Worm (Caenorhabditis elegans) whole organism, mixed stage, embryonic: ENCODE results near the gene gly-11.
A peak's percentile ranks its signal among the peaks of the same experiment; 100 is the strongest.

Experiments
- M03D4.4 ChIP-seq: sonication (generic microtip); optimal IDR thresholded peaks from 2 replicates; lab custom pipeline; 2017; ENCODE audit warnings: mild to moderate bottlenecking, missing genetic modification characterization, missing compliant biosample characterization
- bed-3 ChIP-seq: fragments of 200-800 bp; sonication (Bioruptor generic); optimal IDR thresholded peaks from 3 replicates; lab custom pipeline; 2018; ENCODE audit warnings: mild to moderate bottlenecking, missing genetic modification characterization, moderate library complexity, missing compliant biosample characterization
- blmp-1 ChIP-seq: fragments of 150-350 bp; optimal IDR thresholded peaks from 2 replicates; lab custom pipeline; 2014; ENCODE audit warnings: missing biosample characterization, missing genetic modification characterization
- ceh-39 ChIP-seq: fragments of 150-350 bp; optimal IDR thresholded peaks from 2 replicates; lab custom pipeline; 2014; ENCODE audit warnings: missing biosample characterization, missing genetic modification characterization
- ceh-43 ChIP-seq: fragments of 200-800 bp; sonication (Bioruptor generic); optimal IDR thresholded peaks from 2 replicates; lab custom pipeline; 2018; ENCODE audit warnings: mild to moderate bottlenecking, missing genetic modification characterization, moderate library complexity, missing compliant biosample characterization
- ceh-83 ChIP-seq: fragments of 200-800 bp; sonication (Bioruptor generic); optimal IDR thresholded peaks from 2 replicates; lab custom pipeline; 2018; ENCODE audit warnings: mild to moderate bottlenecking, missing genetic modification characterization, missing compliant biosample characterization
- ces-1 ChIP-seq: fragments of 150-350 bp; optimal IDR thresholded peaks from 2 replicates; lab custom pipeline; 2014; ENCODE audit warnings: missing biosample characterization, missing genetic modification reagents, missing genetic modification characterization
- cnd-1 ChIP-seq: fragments of 200-800 bp; sonication (Bioruptor generic); optimal IDR thresholded peaks from 2 replicates; lab custom pipeline; 2018; ENCODE audit warnings: mild to moderate bottlenecking, missing genetic modification characterization, missing compliant biosample characterization
- drap-1 ChIP-seq: fragments of 200-800 bp; sonication (Bioruptor generic); optimal IDR thresholded peaks from 3 replicates; lab custom pipeline; 2018; ENCODE audit warnings: mild to moderate bottlenecking, missing genetic modification characterization, missing compliant biosample characterization
- elt-3 ChIP-seq: fragments of 150-350 bp; optimal IDR thresholded peaks from 2 replicates; lab custom pipeline; 2014; ENCODE audit warnings: missing biosample characterization, missing genetic modification characterization
- flh-1 ChIP-seq: fragments of 200-800 bp; sonication (Bioruptor generic); optimal IDR thresholded peaks from 2 replicates; lab custom pipeline; 2018; ENCODE audit warnings: mild to moderate bottlenecking, missing genetic modification characterization, moderate library complexity, missing compliant biosample characterization
- ham-2 ChIP-seq: fragments of 200-800 bp; sonication (Bioruptor generic); optimal IDR thresholded peaks from 2 replicates; lab custom pipeline; 2018; ENCODE audit warnings: mild to moderate bottlenecking, missing genetic modification characterization, missing compliant biosample characterization
- hlh-1 ChIP-seq: fragments of 150-350 bp; optimal IDR thresholded peaks from 2 replicates; lab custom pipeline; 2014; ENCODE audit warnings: missing biosample characterization, missing genetic modification reagents, missing genetic modification characterization
- lin-13 ChIP-seq: fragments of 150-350 bp; optimal IDR thresholded peaks from 2 replicates; lab custom pipeline; 2014; ENCODE audit warnings: missing biosample characterization, missing genetic modification characterization
- lin-32 ChIP-seq: fragments of 200-800 bp; sonication (Bioruptor generic); optimal IDR thresholded peaks from 2 replicates; lab custom pipeline; 2018; ENCODE audit warnings: mild to moderate bottlenecking, missing genetic modification characterization, missing compliant biosample characterization
- lsy-2 ChIP-seq: fragments of 150-350 bp; optimal IDR thresholded peaks from 2 replicates; lab custom pipeline; 2014; ENCODE audit warnings: missing biosample characterization, missing genetic modification characterization
- mab-5 ChIP-seq: fragments of 150-350 bp; optimal IDR thresholded peaks from 2 replicates; lab custom pipeline; 2014; ENCODE audit warnings: missing biosample characterization, missing genetic modification characterization
- mep-1 ChIP-seq: fragments of 150-350 bp; optimal IDR thresholded peaks from 2 replicates; lab custom pipeline; 2017; ENCODE audit warnings: missing biosample characterization, missing genetic modification reagents, missing genetic modification characterization, inconsistent platforms
- mls-2 ChIP-seq: sonication (generic microtip); optimal IDR thresholded peaks from 2 replicates; lab custom pipeline; 2016; ENCODE audit warnings: mild to moderate bottlenecking, missing genetic modification characterization, moderate library complexity, missing compliant biosample characterization
- nhr-12 ChIP-seq: fragments of 150-350 bp; optimal IDR thresholded peaks from 2 replicates; lab custom pipeline; 2014; ENCODE audit warnings: missing biosample characterization, missing genetic modification characterization
- nhr-2 ChIP-seq: fragments of 150-350 bp; optimal IDR thresholded peaks from 2 replicates; lab custom pipeline; 2014; ENCODE audit warnings: missing biosample characterization, missing genetic modification characterization
- nhr-237 ChIP-seq: fragments of 150-350 bp; optimal IDR thresholded peaks from 2 replicates; lab custom pipeline; 2014; ENCODE audit warnings: missing biosample characterization, missing genetic modification characterization
- nhr-28 ChIP-seq: fragments of 150-350 bp; optimal IDR thresholded peaks from 2 replicates; lab custom pipeline; 2014; ENCODE audit warnings: missing biosample characterization, missing genetic modification characterization
- pha-4 ChIP-seq: fragments of 150-350 bp; optimal IDR thresholded peaks from 2 replicates; lab custom pipeline; 2018; ENCODE audit warnings: missing biosample characterization, missing genetic modification reagents, missing genetic modification characterization
- sem-2 ChIP-seq: fragments of 200-800 bp; sonication (Bioruptor generic); optimal IDR thresholded peaks from 2 replicates; lab custom pipeline; 2018; ENCODE audit warnings: mild to moderate bottlenecking, missing genetic modification characterization, missing compliant biosample characterization
- sptf-1 ChIP-seq: sonication (generic microtip); optimal IDR thresholded peaks from 2 replicates; lab custom pipeline; 2017; ENCODE audit warnings: mild to moderate bottlenecking, missing genetic modification characterization, moderate library complexity, missing compliant biosample characterization
- tbx-8 ChIP-seq: fragments of 200-800 bp; sonication (Bioruptor generic); optimal IDR thresholded peaks from 2 replicates; lab custom pipeline; 2018; ENCODE audit warnings: mild to moderate bottlenecking, missing genetic modification characterization, moderate library complexity, missing compliant biosample characterization
- unc-120 ChIP-seq: sonication (generic microtip); optimal IDR thresholded peaks from 2 replicates; lab custom pipeline; 2017; ENCODE audit warnings: missing genetic modification characterization, missing compliant biosample characterization; ENCODE audit not compliant: poor library complexity, severe bottlenecking
- unc-39 ChIP-seq: fragments of 150-350 bp; optimal IDR thresholded peaks from 2 replicates; lab custom pipeline; 2014; ENCODE audit warnings: missing biosample characterization, missing genetic modification characterization
- unc-62 ChIP-seq: fragments of 150-350 bp; optimal IDR thresholded peaks from 2 replicates; lab custom pipeline; 2014; ENCODE audit warnings: missing biosample characterization, missing genetic modification reagents, missing genetic modification characterization
- ztf-11 ChIP-seq: fragments of 150-350 bp; optimal IDR thresholded peaks from 2 replicates; lab custom pipeline; 2014; ENCODE audit warnings: missing biosample characterization, missing genetic modification characterization

Gene gly-11

ce11 chrIII:12151100-12151499, 25.9 kb downstream of the gly-11 start:
- TF ChIP-seq hlh-1 (tag; lab: Kevin White, UChicago) (no peak), ceh-83 (GFP tag; lab: Kevin White, UChicago) (no peak), M03D4.4 (no peak), flh-1 (no peak), ztf-11 (no peak)

ce11 chrIII:12149958-12150357, 27.1 kb downstream of the gly-11 start:
- TF ChIP-seq nhr-28 (tag; lab: Kevin White, UChicago) (no peak), pha-4 (peak; percentile 30)

ce11 chrIII:12143792-12144191, 33.3 kb downstream of the gly-11 start:
- TF ChIP-seq flh-1 (no peak), lsy-2 (tag; lab: Kevin White, UChicago) (no peak), unc-120 (no peak), mep-1 (no peak), hlh-1 (tag; lab: Kevin White, UChicago) (no peak), ham-2 (GFP tag; lab: Kevin White, UChicago) (no peak), bed-3 (GFP tag; lab: Kevin White, UChicago) (no peak), ceh-43 (GFP tag; lab: Kevin White, UChicago) (no peak), unc-39 (no peak), mab-5 (tag; lab: Kevin White, UChicago) (no peak), tbx-8 (no peak), ceh-39 (tag; lab: Kevin White, UChicago) (no peak), ceh-83 (GFP tag; lab: Kevin White, UChicago) (no peak), blmp-1 (tag; lab: Kevin White, UChicago) (no peak), ztf-11 (no peak), ces-1 (GFP tag; lab: Kevin White, UChicago) (no peak), sptf-1 (no peak), drap-1 (GFP tag; lab: Kevin White, UChicago) (no peak)
- TF ChIP-seq, all 35 proteins: peak for 0

- no peak for TF ChIP-seq cnd-1 (tag; lab: Kevin White, UChicago)
- no peak for TF ChIP-seq blmp-1 (tag; lab: Kevin White, UChicago)
- TF ChIP-seq unc-39: no peak
- TF ChIP-seq ces-1 (GFP tag; lab: Kevin White, UChicago): no peak
- no peak for TF ChIP-seq nhr-12 (tag; lab: Kevin White, UChicago)
- TF ChIP-seq ceh-83 (GFP tag; lab: Kevin White, UChicago): no peak
- no peak for TF ChIP-seq nhr-237
- no peak for TF ChIP-seq lin-32 (GFP tag; lab: Kevin White, UChicago)
These were observed 34.5 kb downstream of the gly-11 start for ce11 chrIII:12142419-12143107.

ce11 chrIII:12139471-12139870, 37.6 kb downstream of the gly-11 start:
- TF ChIP-seq mep-1 (no peak), hlh-1 (tag; lab: Kevin White, UChicago) (peak; percentile 33), nhr-2 (peak; percentile 86)

ce11 chrIII:12138235-12138634, 38.8 kb downstream of the gly-11 start:
- TF ChIP-seq ztf-11 (no peak), blmp-1 (tag; lab: Kevin White, UChicago) (no peak), unc-62 (GFP tag; lab: Kevin White, UChicago) (no peak), mls-2 (tag; lab: Kevin White, UChicago) (no peak), mab-5 (tag; lab: Kevin White, UChicago) (no peak), flh-1 (no peak), lsy-2 (tag; lab: Kevin White, UChicago) (no peak), drap-1 (GFP tag; lab: Kevin White, UChicago) (no peak), nhr-12 (tag; lab: Kevin White, UChicago) (no peak), lin-32 (GFP tag; lab: Kevin White, UChicago) (no peak), tbx-8 (no peak), pha-4 (no peak), sem-2 (no peak), ham-2 (GFP tag; lab: Kevin White, UChicago) (no peak), mep-1 (no peak), nhr-28 (tag; lab: Kevin White, UChicago) (no peak), lin-13 (no peak), nhr-237 (no peak), elt-3 (tag; lab: Kevin White, UChicago) (no peak)
